Fruit fly (Drosophila melanogaster) whole organism, embryonic: ENCODE results near the gene CG3652.
A peak's percentile ranks its signal among the peaks of the same experiment; 100 is the strongest.

Experiments
- BtbVII ChIP-seq: fragments of 200-800 bp; sonication (Bioruptor generic); optimal IDR thresholded peaks from 3 replicates; lab custom pipeline; 2017; ENCODE audit warnings: missing biosample characterization, mild to moderate bottlenecking, missing genetic modification characterization
- CG1024 ChIP-seq: fragments of 200-800 bp; sonication (Bioruptor generic); IDR thresholded peaks from 2 replicates; pipeline ENCODE4 v1.3.6; 2022; ENCODE audit warnings: missing biosample characterization, missing genetic modification characterization
- CG10267 ChIP-seq: fragments of 200-800 bp; sonication (Bioruptor generic); optimal IDR thresholded peaks from 2 replicates; lab custom pipeline; 2018; ENCODE audit warnings: missing biosample characterization, mild to moderate bottlenecking, missing genetic modification characterization, moderate library complexity
- CG10565 ChIP-seq: fragments of 200-800 bp; sonication (Bioruptor generic); optimal IDR thresholded peaks from 3 replicates; lab custom pipeline; 2016; ENCODE audit warnings: missing biosample characterization, mild to moderate bottlenecking, missing genetic modification characterization
- CG10654 ChIP-seq: fragments of 200-800 bp; sonication (Bioruptor generic); optimal IDR thresholded peaks from 2 replicates; lab custom pipeline; 2016; ENCODE audit warnings: missing biosample characterization, missing genetic modification characterization
- CG17568 ChIP-seq: fragments of 200-800 bp; sonication (Bioruptor generic); optimal IDR thresholded peaks from 2 replicates; lab custom pipeline; 2018; ENCODE audit warnings: missing biosample characterization, mild to moderate bottlenecking, missing genetic modification characterization, moderate library complexity
- CG18476 ChIP-seq: fragments of 200-800 bp; sonication (Bioruptor generic); optimal IDR thresholded peaks from 2 replicates; lab custom pipeline; 2016; ENCODE audit warnings: missing biosample characterization, mild to moderate bottlenecking, missing genetic modification characterization
- CG18599 ChIP-seq: fragments of 200-800 bp; sonication (Bioruptor generic); optimal IDR thresholded peaks from 3 replicates; lab custom pipeline; 2017; ENCODE audit warnings: missing biosample characterization, missing genetic modification characterization, mild to moderate bottlenecking, moderate library complexity, missing genetic modification reagents
- CG2129 ChIP-seq: fragments of 200-800 bp; sonication (Bioruptor generic); IDR thresholded peaks from 2 replicates; pipeline ENCODE4 v1.3.6; 2022; ENCODE audit warnings: missing biosample characterization, missing genetic modification characterization; ENCODE audit not compliant: partially characterized antibody
- CG31441 ChIP-seq: fragments of 200-800 bp; sonication (Bioruptor generic); IDR thresholded peaks from 2 replicates; pipeline ENCODE4 v1.3.6; 2022; ENCODE audit warnings: missing biosample characterization, missing genetic modification characterization
- CG33213 ChIP-seq: fragments of 200-800 bp; sonication (Bioruptor generic); optimal IDR thresholded peaks from 3 replicates; lab custom pipeline; 2016; ENCODE audit warnings: missing biosample characterization, missing genetic modification characterization
- CG3407 ChIP-seq: fragments of 200-800 bp; sonication (Bioruptor generic); optimal IDR thresholded peaks from 2 replicates; lab custom pipeline; 2018; ENCODE audit warnings: missing biosample characterization, mild to moderate bottlenecking, missing genetic modification characterization
- CG4282 ChIP-seq: fragments of 200-800 bp; sonication (Bioruptor generic); optimal IDR thresholded peaks from 2 replicates; lab custom pipeline; 2016; ENCODE audit warnings: missing biosample characterization, missing genetic modification characterization
- CG4328 ChIP-seq: fragments of 200-800 bp; sonication (Bioruptor generic); optimal IDR thresholded peaks from 3 replicates; lab custom pipeline; 2017; ENCODE audit warnings: missing biosample characterization, missing genetic modification reagents, missing genetic modification characterization
- CG4360 ChIP-seq: fragments of 200-800 bp; sonication (Bioruptor generic); IDR thresholded peaks from 2 replicates; pipeline ENCODE4 v1.3.6; 2022; ENCODE audit warnings: missing biosample characterization, missing genetic modification characterization
- CG4707 ChIP-seq: fragments of 200-800 bp; sonication (Bioruptor generic); optimal IDR thresholded peaks from 2 replicates; lab custom pipeline; 2018; ENCODE audit warnings: missing biosample characterization, mild to moderate bottlenecking, missing genetic modification characterization, moderate library complexity
- CG5953 ChIP-seq: fragments of 200-800 bp; sonication (Bioruptor generic); IDR thresholded peaks from 2 replicates; pipeline ENCODE4 v1.3.6; 2022; ENCODE audit warnings: missing biosample characterization, missing genetic modification characterization
- CG7963 ChIP-seq: fragments of 200-800 bp; sonication (Bioruptor generic); IDR thresholded peaks from 3 replicates; pipeline ENCODE4 v1.3.6; 2022; ENCODE audit warnings: missing biosample characterization, missing genetic modification characterization; ENCODE audit not compliant: partially characterized antibody
- CG8281 ChIP-seq: fragments of 200-800 bp; sonication (Bioruptor generic); optimal IDR thresholded peaks from 2 replicates; lab custom pipeline; 2018; ENCODE audit warnings: missing biosample characterization, mild to moderate bottlenecking, missing genetic modification characterization, moderate library complexity
- CG8388 ChIP-seq: fragments of 200-800 bp; sonication (Bioruptor generic); optimal IDR thresholded peaks from 2 replicates; lab custom pipeline; 2019; ENCODE audit warnings: missing biosample characterization, mild to moderate bottlenecking, missing genetic modification characterization, moderate library complexity
- Camta ChIP-seq: fragments of 200-800 bp; sonication (Bioruptor generic); optimal IDR thresholded peaks from 2 replicates; lab custom pipeline; 2016; ENCODE audit warnings: missing biosample characterization, missing genetic modification characterization
- Dip2 ChIP-seq: fragments of 200-800 bp; sonication (Bioruptor generic); IDR thresholded peaks from 2 replicates; pipeline ENCODE4 v1.3.6; 2022; ENCODE audit warnings: missing biosample characterization, missing genetic modification characterization
- Doc2 ChIP-seq: fragments of 200-800 bp; sonication (Bioruptor generic); IDR thresholded peaks from 2 replicates; pipeline ENCODE4 v1.3.6; 2022; ENCODE audit warnings: missing biosample characterization, missing genetic modification characterization
- Dref ChIP-seq: fragments of 200-800 bp; sonication (Bioruptor generic); IDR thresholded peaks from 2 replicates; pipeline ENCODE4 v1.3.6; 2022; ENCODE audit warnings: missing biosample characterization, missing genetic modification characterization
- HHEX ChIP-seq: fragments of 200-800 bp; sonication (Bioruptor generic); optimal IDR thresholded peaks from 3 replicates; lab custom pipeline; 2017; ENCODE audit warnings: missing biosample characterization, mild to moderate bottlenecking, missing genetic modification characterization, missing genetic modification reagents
- HLH54F ChIP-seq: fragments of 200-800 bp; sonication (Bioruptor generic); optimal IDR thresholded peaks from 3 replicates; lab custom pipeline; 2016; ENCODE audit warnings: missing biosample characterization, missing genetic modification characterization
- MBD-R2 ChIP-seq: fragments of 200-800 bp; sonication (Bioruptor generic); IDR thresholded peaks from 2 replicates; pipeline ENCODE4 v1.3.6; 2022; ENCODE audit warnings: missing biosample characterization, missing genetic modification characterization
- Oaz ChIP-seq: fragments of 200-800 bp; sonication (Bioruptor generic); IDR thresholded peaks from 2 replicates; pipeline ENCODE4 v1.3.6; 2022; ENCODE audit warnings: missing biosample characterization, missing genetic modification characterization
- Oli ChIP-seq: fragments of 200-800 bp; sonication (Bioruptor generic); optimal IDR thresholded peaks from 2 replicates; lab custom pipeline; 2018; ENCODE audit warnings: missing biosample characterization, mild to moderate bottlenecking, missing genetic modification characterization, moderate library complexity
- Tbp ChIP-seq: fragments of >200 bp; optimal IDR thresholded peaks from 2 replicates; lab custom pipeline; 2018; ENCODE audit warnings: missing biosample characterization, missing genetic modification characterization
- btn ChIP-seq: fragments of 200-800 bp; sonication (Bioruptor generic); optimal IDR thresholded peaks from 2 replicates; lab custom pipeline; 2016; ENCODE audit warnings: missing biosample characterization, missing genetic modification characterization
- chinmo ChIP-seq: fragments of 200-800 bp; sonication (Bioruptor generic); IDR thresholded peaks from 4 replicates; pipeline ENCODE4 v1.3.6; 2022; ENCODE audit warnings: missing biosample characterization, missing genetic modification characterization; ENCODE audit not compliant: partially characterized antibody
- ewg ChIP-seq: fragments of 200-800 bp; sonication (Bioruptor generic); optimal IDR thresholded peaks from 3 replicates; lab custom pipeline; 2017; ENCODE audit warnings: mild to moderate bottlenecking, missing biosample characterization, missing genetic modification reagents, missing genetic modification characterization
- gem ChIP-seq: fragments of 200-800 bp; sonication (Bioruptor generic); optimal IDR thresholded peaks from 2 replicates; lab custom pipeline; 2019; ENCODE audit warnings: missing biosample characterization, mild to moderate bottlenecking, missing genetic modification characterization, moderate library complexity
- hkb ChIP-seq, 2 experiments: fragments of 200-800 bp in 1 of 2; fragments of >200 bp in 1 of 2; sonication (Bioruptor generic) in 1 of 2; IDR thresholded peaks in 1 of 2; optimal IDR thresholded peaks in 1 of 2; 2 replicates each; pipeline versions ENCODE4 v1.3.6 to Lab custom; 2017 to 2022; ENCODE audit warnings: missing biosample characterization in 1 of 2, missing genetic modification characterization in 1 of 2
- insv ChIP-seq, 2 experiments: fragments of 200-800 bp; sonication (Bioruptor generic); optimal IDR thresholded peaks; 3 replicates each; lab custom pipeline; 2016 to 2018; ENCODE audit warnings: missing biosample characterization in 2 of 2, missing genetic modification characterization in 2 of 2
- kah ChIP-seq: fragments of 200-800 bp; sonication (Bioruptor generic); optimal IDR thresholded peaks from 2 replicates; lab custom pipeline; 2018; ENCODE audit warnings: missing biosample characterization, mild to moderate bottlenecking, missing genetic modification characterization
- oc ChIP-seq: fragments of 200-800 bp; sonication (Bioruptor generic); optimal IDR thresholded peaks from 2 replicates; lab custom pipeline; 2018; ENCODE audit warnings: missing biosample characterization, mild to moderate bottlenecking, missing genetic modification characterization, moderate library complexity
- otp ChIP-seq: fragments of 200-800 bp; sonication (Bioruptor generic); IDR thresholded peaks from 3 replicates; pipeline ENCODE4, ENCODE4 v1.3.6; 2022; ENCODE audit warnings: missing biosample characterization, missing genetic modification characterization
- prd ChIP-seq, 3 experiments: fragments of >200 bp in 2 of 3; fragments of 200-800 bp in 1 of 3; sonication (Bioruptor generic) in 1 of 3; optimal IDR thresholded peaks in 2 of 3; IDR thresholded peaks in 1 of 3; 2 replicates in 2 of 3; 3 replicates in 1 of 3; pipeline versions ENCODE4 v1.3.6 to Lab custom; 2017 to 2022; ENCODE audit warnings: missing biosample characterization in 1 of 3, missing genetic modification characterization in 1 of 3
- psq ChIP-seq: fragments of 200-800 bp; sonication (Bioruptor generic); optimal IDR thresholded peaks from 2 replicates; lab custom pipeline; 2017; ENCODE audit warnings: missing biosample characterization, missing genetic modification characterization
- scrt ChIP-seq: fragments of 200-800 bp; sonication (Bioruptor generic); optimal IDR thresholded peaks from 2 replicates; lab custom pipeline; 2018; ENCODE audit warnings: missing biosample characterization, mild to moderate bottlenecking, missing genetic modification characterization, moderate library complexity
- seq ChIP-seq: fragments of 200-800 bp; sonication (Bioruptor generic); IDR thresholded peaks from 2 replicates; pipeline ENCODE4 v1.3.6; 2022; ENCODE audit warnings: missing biosample characterization, missing genetic modification characterization
- zen2 ChIP-seq: fragments of 200-800 bp; sonication (Bioruptor generic); IDR thresholded peaks from 3 replicates; pipeline ENCODE4 v1.3.6; 2022; ENCODE audit warnings: missing biosample characterization, missing genetic modification characterization; ENCODE audit not compliant: partially characterized antibody

CG3652 gene

DNA sequence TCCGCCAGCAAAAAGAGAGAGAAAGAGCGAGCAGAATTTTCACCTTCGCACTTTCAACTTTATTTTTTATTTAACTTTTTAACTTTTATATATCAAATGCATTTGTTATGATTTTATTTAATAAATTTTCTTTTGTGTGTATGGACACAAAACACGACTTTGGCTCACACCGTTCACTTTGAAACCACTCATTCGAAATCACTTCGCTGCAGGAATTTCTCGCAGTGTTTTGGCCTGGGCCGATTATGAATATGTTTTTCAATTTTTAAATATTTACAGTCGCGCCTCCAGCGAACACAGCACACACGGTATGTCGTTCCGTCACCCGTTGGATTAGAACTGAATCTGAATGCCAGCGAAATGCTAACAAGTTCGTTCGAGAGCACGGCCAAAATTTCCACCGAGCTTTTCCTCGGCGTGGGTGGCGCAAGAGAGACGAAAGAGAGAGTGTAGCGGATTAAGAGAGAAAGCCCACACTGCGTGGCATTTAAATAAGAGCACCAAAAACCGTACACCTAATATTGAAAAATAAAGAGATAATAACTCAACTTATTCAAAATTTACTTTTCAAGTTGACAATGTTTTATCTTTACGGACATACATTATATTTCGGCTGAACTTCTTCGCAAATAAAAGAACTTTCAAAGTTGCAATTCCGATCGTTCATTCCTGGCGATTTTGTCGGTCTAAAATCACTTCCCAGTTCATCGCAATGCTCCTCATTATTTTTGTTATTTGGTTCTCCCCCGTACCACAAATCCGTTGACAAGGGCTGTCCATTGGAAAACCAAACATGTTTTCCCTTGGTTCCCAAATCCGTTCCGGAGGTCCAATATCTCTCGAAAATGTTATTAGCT is 47.4 kb upstream of the CG3652 start, which contains the start of gene CG15431 (continued):
- no peak for TF ChIP-seq Tbp (GFP tag; lab: Kevin White, UChicago)
- TF ChIP-seq CG8388 = no peak
- TF ChIP-seq Camta (GFP tag; lab: Kevin White, UChicago) = no peak
- TF ChIP-seq Dref (GFP tag; lab: Robert Waterston, UW) = no peak
- peak; percentile 46; the same call in 1 of the 2 replicates for TF ChIP-seq CG31441
- TF ChIP-seq CG18476 (GFP tag; lab: Kevin White, UChicago) = peak; percentile 45
- no peak; the same call in 1 of the 3 replicates for TF ChIP-seq zen2 (GFP tag; lab: Robert Waterston, UW)
- no peak for TF ChIP-seq Dip2 (GFP tag; lab: Robert Waterston, UW)
- TF ChIP-seq CG10267 (tag; lab: Kevin White, UChicago) = peak; percentile 37
- TF ChIP-seq, all 482 proteins: peak for 215

DNA sequence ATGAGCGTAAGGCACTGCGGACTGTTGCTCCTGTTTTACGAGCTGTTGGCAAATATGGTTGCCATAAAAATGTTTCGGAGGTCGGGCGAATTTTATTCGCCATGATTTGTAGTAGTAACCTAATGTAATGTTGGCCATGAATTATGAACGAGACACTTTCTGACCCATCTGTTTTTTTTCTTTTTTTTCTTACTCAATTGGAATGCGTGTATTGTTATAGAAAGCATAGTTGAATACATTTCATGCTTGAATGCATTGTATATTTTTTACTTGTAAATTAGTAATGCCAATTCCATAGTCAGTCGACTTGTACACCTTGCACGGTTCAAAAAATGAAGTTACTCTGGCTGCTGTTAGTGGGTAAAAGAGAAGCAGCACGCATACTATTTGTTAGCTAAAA is 43.8 kb upstream of the CG3652 start, which contains the start of gene CG43056:
CG43056 (plus strand) TSS at position 301 of the 400 bp plus-strand sequence.
- no peak for TF ChIP-seq CG3407
- peak; percentile 13 for TF ChIP-seq scrt (GFP tag; lab: Kevin White, UChicago)

DNA sequence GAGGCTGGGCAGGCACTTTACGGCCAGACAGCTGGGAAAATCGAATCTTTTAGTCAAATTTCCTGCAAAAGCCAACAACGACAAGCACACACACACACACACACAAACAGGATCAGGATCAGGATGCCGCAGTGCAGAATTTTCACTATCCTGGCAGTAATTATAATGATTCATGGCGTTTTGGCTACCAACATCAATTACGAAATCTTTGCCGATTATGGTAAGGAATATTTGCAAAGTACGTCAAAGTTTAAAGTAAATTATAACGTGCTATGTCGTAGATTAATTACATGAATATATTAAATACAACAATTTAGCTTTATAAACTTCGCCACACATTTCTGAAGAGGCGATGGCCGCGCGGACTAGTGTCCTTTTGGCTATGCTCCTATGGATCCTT is 39.9 kb upstream of the CG3652 start, which contains the start of the genes CG34177 and CG34178:
CG34177 (plus strand) TSS at position 301 of the 400 bp plus-strand sequence.
CG34178 (plus strand) TSS at position 301 of the 400 bp plus-strand sequence.
- TF ChIP-seq CG4707 (GFP tag; lab: Kevin White, UChicago) (no peak), CG5953 (GFP tag; lab: Robert Waterston, UW) (no peak), insv (GFP tag; optimal IDR thresholded peaks at IDR 0.05; lab: Kevin White, UChicago) (no peak), oc (tag; lab: Kevin White, UChicago) (no peak), CG1024 (no peak), HLH54F (no peak), CG7963 (GFP tag; lab: Robert Waterston, UW) (no peak), BtbVII (no peak), Oaz (no peak), CG10654 (no peak), CG8281 (tag; lab: Kevin White, UChicago) (no peak), HHEX (GFP tag; lab: Kevin White, UChicago) (no peak), Dip2 (GFP tag; lab: Robert Waterston, UW) (no peak), MBD-R2 (no peak), btn (GFP tag; lab: Kevin White, UChicago) (no peak), psq (GFP tag; lab: Kevin White, UChicago) (no peak), CG10565 (GFP tag; lab: Kevin White, UChicago) (no peak), CG4360 (GFP tag; lab: Robert Waterston, UW) (no peak)

DNA sequence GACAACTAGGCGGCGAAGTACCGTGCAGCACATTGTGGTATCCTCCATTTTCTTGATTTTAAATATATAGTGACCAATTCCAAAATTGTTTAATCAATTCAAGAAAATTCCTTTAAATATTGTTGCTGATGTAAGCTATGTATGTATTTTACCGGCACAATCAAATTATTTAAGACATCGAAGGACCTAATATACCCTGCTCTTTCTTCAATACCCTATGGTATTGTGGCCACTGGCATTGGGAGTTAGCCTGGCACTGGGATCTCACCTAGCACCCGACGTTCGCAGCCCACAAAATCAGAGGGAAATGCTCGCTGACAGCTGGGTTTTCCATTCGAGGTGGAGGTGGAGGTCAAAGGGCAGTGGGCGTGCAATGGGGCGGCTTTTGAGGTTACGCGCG is 28.5 kb upstream of the CG3652 start:
- no peak for TF ChIP-seq hkb (optimal IDR thresholded peaks at IDR 0.05; lab: Kevin White, UChicago)
- no peak for TF ChIP-seq hkb (GFP tag; IDR thresholded peaks at IDR 0.05; lab: Robert Waterston, UW)
- no peak for TF ChIP-seq prd (optimal IDR thresholded peaks at IDR 0.05; lab: Kevin White, UChicago)
- peak; percentile 28; the same call in 1 of the 3 replicates for TF ChIP-seq prd (GFP tag; IDR thresholded peaks at IDR 0.05; lab: Robert Waterston, UW)
- no peak for TF ChIP-seq CG4328 (GFP tag; lab: Kevin White, UChicago)
- no peak for TF ChIP-seq chinmo (GFP tag; lab: Robert Waterston, UW)
- no peak for TF ChIP-seq CG2129 (GFP tag; lab: Robert Waterston, UW)
- no peak for TF ChIP-seq kah
- TF ChIP-seq Oli (tag; lab: Kevin White, UChicago) = no peak
- TF ChIP-seq gem (tag; lab: Kevin White, UChicago) = peak; percentile 10
- no peak for TF ChIP-seq CG33213 (GFP tag; lab: Kevin White, UChicago)
- TF ChIP-seq ewg (GFP tag; lab: Kevin White, UChicago) = no peak
- TF ChIP-seq CG18599 (GFP tag; lab: Kevin White, UChicago) = peak; percentile 49
- TF ChIP-seq otp = no peak
- no peak for TF ChIP-seq CG17568 (GFP tag; lab: Kevin White, UChicago)
- TF ChIP-seq CG4282 (GFP tag; lab: Kevin White, UChicago) = no peak
- no peak for TF ChIP-seq Doc2
- no peak for TF ChIP-seq seq (GFP tag; lab: Robert Waterston, UW)
